Worm (Caenorhabditis elegans): ENCODE results near the gene gpcp-2.

- no peak for TF ChIP-seq cebp-2 (GFP tag; IDR thresholded peaks at IDR 0.05)
- no peak for TF ChIP-seq ets-4 (GFP tag; optimal IDR thresholded peaks at IDR 0.05)
- no peak for TF ChIP-seq F49E8.2 (tag; optimal IDR thresholded peaks at IDR 0.05; ENCODE audit: insufficient read depth)
Observed at ce11 chrII:8086803-8087202, 13.6 kb upstream of the gpcp-2 start, which contains the start of gene K02C4.3.
